Worm (Caenorhabditis elegans) whole organism, midembryonic: ENCODE measurements around the gene fbxb-35.

ENCODE experiments used
- cog-1 ChIP-seq: sonication (generic microtip); optimal IDR thresholded peaks from 2 replicates; lab custom pipeline; 2016; ENCODE audit warnings: missing genetic modification characterization, missing compliant biosample characterization
- flt-1 ChIP-seq: fragments of 200-800 bp; sonication (Bioruptor generic); IDR thresholded peaks from 2 replicates; pipeline ENCODE4 v1.3.6; 2022; ENCODE audit warnings: missing genetic modification characterization, missing compliant biosample characterization
- klf-2 ChIP-seq: fragments of 200-800 bp; sonication (Bioruptor generic); conservative IDR thresholded peaks from 2 replicates; pipeline ENCODE4 v1.3.6; 2022; ENCODE audit warnings: missing genetic modification reagents, missing genetic modification characterization, missing compliant biosample characterization
- med-1 ChIP-seq: sonication (generic microtip); optimal IDR thresholded peaks from 2 replicates; lab custom pipeline; 2017; ENCODE audit warnings: missing genetic modification characterization, mild to moderate bottlenecking, missing compliant biosample characterization, antibody characterized with exemption, missing genetic modification reagents; ENCODE audit not compliant: insufficient read depth
- tab-1 ChIP-seq: fragments of 200-800 bp; sonication (Bioruptor generic); IDR thresholded peaks from 2 replicates; pipeline ENCODE4 v1.3.6; 2022; ENCODE audit warnings: missing genetic modification characterization, missing compliant biosample characterization

DNA sequence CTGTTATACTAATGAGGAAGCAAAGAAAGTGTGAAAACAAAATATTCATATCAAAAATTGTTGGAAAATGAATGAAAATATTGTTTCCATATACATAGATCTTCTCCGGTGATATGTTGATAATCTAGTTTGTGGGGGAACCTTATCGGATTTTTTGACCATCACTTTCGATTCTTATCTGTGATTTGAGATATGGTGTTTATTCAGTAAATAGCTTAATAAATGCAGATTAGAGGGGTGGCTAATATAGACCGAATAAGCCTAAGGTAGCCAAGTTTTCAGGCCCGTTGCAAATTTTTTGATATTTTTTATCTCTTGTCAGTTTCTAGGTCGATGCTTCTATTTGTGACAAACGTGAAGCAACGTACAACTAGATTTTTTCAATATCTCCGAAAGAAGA lies 20.0 kb downstream of the fbxb-35 start, which contains the start of gene F07E5.7:
- no peak for TF ChIP-seq med-1
- no peak for TF ChIP-seq flt-1
- TF ChIP-seq klf-2 (GFP tag; lab: Robert Waterston, UW), result no peak
- TF ChIP-seq cog-1 (tag; lab: Kevin White, UChicago), result no peak
- no peak for TF ChIP-seq tab-1
